Fruit fly (Drosophila melanogaster): ENCODE measurements around the gene X11L.

Gene X11L

DNA sequence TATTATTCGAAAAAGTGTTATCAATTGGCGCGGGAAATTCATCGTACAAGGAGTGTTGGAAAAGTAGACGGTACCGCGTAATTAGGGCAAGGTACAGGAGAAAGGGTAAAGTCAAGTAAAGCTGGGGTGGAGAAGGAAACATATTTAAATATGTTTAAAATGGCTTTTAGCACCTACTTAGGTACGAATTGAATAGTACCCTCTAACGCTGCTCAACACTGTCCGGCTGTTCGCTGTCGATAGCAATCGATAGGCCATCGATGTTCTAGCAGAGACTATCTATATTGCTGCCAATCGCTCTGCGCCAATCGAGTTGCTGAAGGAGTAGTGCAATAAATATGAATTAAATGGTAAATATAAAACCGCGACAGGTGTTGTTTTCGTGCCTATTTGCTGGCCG, at the start of gene X11L (continued):
- TF ChIP-seq exex (tag; optimal IDR thresholded peaks at IDR 0.05) (no peak), fd102C (GFP tag; optimal IDR thresholded peaks at IDR 0.05) (no peak), btn (GFP tag; optimal IDR thresholded peaks at IDR 0.05) (peak; percentile 55), Xrp1 (GFP tag; IDR thresholded peaks at IDR 0.05) (peak; percentile 70), Opbp (GFP tag; IDR thresholded peaks at IDR 0.05; ENCODE audit: partially characterized antibody) (peak; percentile 91), CG4360 (GFP tag; IDR thresholded peaks at IDR 0.05) (no peak), Hmr (GFP tag; optimal IDR thresholded peaks at IDR 0.05) (no peak), CHES-1-like (GFP tag; optimal IDR thresholded peaks at IDR 0.05) (peak; percentile 79), CG3407 (GFP tag; optimal IDR thresholded peaks at IDR 0.05) (no peak), Rx (GFP tag; IDR thresholded peaks at IDR 0.05) (peak; percentile 59; the same call in 1 of the 2 replicates), Poxn (GFP tag; IDR thresholded peaks at IDR 0.05) (no peak), tna (GFP tag; IDR thresholded peaks at IDR 0.05; ENCODE audit: partially characterized antibody) (peak; percentile 87), wdn (GFP tag; IDR thresholded peaks at IDR 0.05) (0 out of 2 replicates have a peak, but pooled peaks have one; percentile 42), ab (GFP tag; optimal IDR thresholded peaks at IDR 0.05) (peak; percentile 39), CG13624 (GFP tag; optimal IDR thresholded peaks at IDR 0.05) (peak; percentile 69), CG1603 (tag; optimal IDR thresholded peaks at IDR 0.05) (peak; percentile 86), CG6791 (GFP tag; IDR thresholded peaks at IDR 0.05; ENCODE audit: partially characterized antibody) (peak; percentile 94), CG30403 (GFP tag; optimal IDR thresholded peaks at IDR 0.05) (peak; percentile 78), Lhr (GFP tag; optimal IDR thresholded peaks at IDR 0.05) (peak; percentile 36), CG17186 (GFP tag; optimal IDR thresholded peaks at IDR 0.05) (peak; percentile 73), Bdp1 (GFP tag; optimal IDR thresholded peaks at IDR 0.05) (peak; percentile 70), HmgZ (tag; optimal IDR thresholded peaks at IDR 0.05) (peak; percentile 78), D19B (GFP tag; optimal IDR thresholded peaks at IDR 0.05) (peak; percentile 24), Myb (GFP tag; optimal IDR thresholded peaks at IDR 0.05) (peak; percentile 81), Deaf1 (tag; optimal IDR thresholded peaks at IDR 0.05) (no peak), CG15696 (tag; optimal IDR thresholded peaks at IDR 0.05) (no peak), CG13894 (tag; optimal IDR thresholded peaks at IDR 0.05) (no peak), Bteb2 (GFP tag; optimal IDR thresholded peaks at IDR 0.05) (peak; percentile 55), CG11456 (GFP tag; IDR thresholded peaks at IDR 0.05) (peak; percentile 77), hth (optimal IDR thresholded peaks at IDR 0.05) (no peak), Fer1 (GFP tag; optimal IDR thresholded peaks at IDR 0.05) (peak; percentile 53), CG33213 (GFP tag; optimal IDR thresholded peaks at IDR 0.05) (peak; percentile 76), H2.0 (GFP tag; IDR thresholded peaks at IDR 0.05) (peak; percentile 67), ttk (GFP tag; IDR thresholded peaks at IDR 0.05) (0 out of 2 replicates have a peak, but pooled peaks have one; percentile 27), CG17802 (tag; optimal IDR thresholded peaks at IDR 0.05) (no peak), E2f1 (GFP tag; IDR thresholded peaks at IDR 0.05) (peak; percentile 50; the same call in 1 of the 2 replicates), grau (tag; optimal IDR thresholded peaks at IDR 0.05) (peak; percentile 61), toy (GFP tag; IDR thresholded peaks at IDR 0.05) (no peak), ash1 (GFP tag; optimal IDR thresholded peaks at IDR 0.05) (no peak), lab (GFP tag; optimal IDR thresholded peaks at IDR 0.05) (no peak), Ets65A (GFP tag) (peak; percentile 98), D19A (tag; optimal IDR thresholded peaks at IDR 0.05) (peak; percentile 33), row (GFP tag; IDR thresholded peaks at IDR 0.05) (peak; percentile 69), sug (tag; optimal IDR thresholded peaks at IDR 0.05) (peak; percentile 24), CG13123 (GFP tag; optimal IDR thresholded peaks at IDR 0.05) (peak; percentile 60), Spps (tag; optimal IDR thresholded peaks at IDR 0.05) (no peak), CG18262 (tag; optimal IDR thresholded peaks at IDR 0.05) (peak; percentile 50), CG1647 (GFP tag; optimal IDR thresholded peaks at IDR 0.05) (peak; percentile 67), CG8089 (GFP tag; optimal IDR thresholded peaks at IDR 0.05) (peak; percentile 58), CG10209 (GFP tag; optimal IDR thresholded peaks at IDR 0.05) (peak; percentile 55), dmrt11E (tag; optimal IDR thresholded peaks at IDR 0.05) (peak; percentile 49)

Measured in whole organism, embryonic.